Worm (Caenorhabditis elegans) whole organism, late embryonic: ENCODE measurements around the gene Y50D7A.1.

Source experiments
- C38D4.7 ChIP-seq: fragments of 200-800 bp; sonication (Bioruptor generic); optimal IDR thresholded peaks from 2 replicates; lab custom pipeline; 2018; ENCODE audit warnings: mild to moderate bottlenecking, missing genetic modification characterization, moderate library complexity, missing compliant biosample characterization
- ama-1 ChIP-seq: fragments of 150-350 bp; optimal IDR thresholded peaks from 2 replicates; lab custom pipeline; 2014
- fkh-10 ChIP-seq: fragments of 150-350 bp; optimal IDR thresholded peaks from 2 replicates; lab custom pipeline; 2014; ENCODE audit warnings: missing biosample characterization, missing genetic modification reagents, missing genetic modification characterization
- hlh-13 ChIP-seq: fragments of 200-800 bp; sonication (Bioruptor generic); optimal IDR thresholded peaks from 2 replicates; lab custom pipeline; 2018; ENCODE audit warnings: mild to moderate bottlenecking, missing genetic modification characterization, missing compliant biosample characterization
- madf-2 ChIP-seq: sonication (generic microtip); optimal IDR thresholded peaks from 2 replicates; lab custom pipeline; 2017; ENCODE audit warnings: missing genetic modification characterization, missing compliant biosample characterization
- nhr-11 ChIP-seq: fragments of 150-350 bp; optimal IDR thresholded peaks from 2 replicates; lab custom pipeline; 2014; ENCODE audit warnings: missing biosample characterization, missing genetic modification characterization
- nhr-232 ChIP-seq: sonication (generic microtip); optimal IDR thresholded peaks from 2 replicates; lab custom pipeline; 2016; ENCODE audit warnings: missing genetic modification characterization, missing compliant biosample characterization
- npax-4 ChIP-seq: sonication (generic microtip); optimal IDR thresholded peaks from 2 replicates; lab custom pipeline; 2016; ENCODE audit warnings: missing genetic modification characterization, missing compliant biosample characterization
- rnt-1 ChIP-seq: sonication (generic microtip); optimal IDR thresholded peaks from 2 replicates; lab custom pipeline; 2016; ENCODE audit warnings: missing genetic modification characterization, missing compliant biosample characterization
- sox-4 ChIP-seq: sonication (generic microtip); optimal IDR thresholded peaks from 2 replicates; lab custom pipeline; 2017; ENCODE audit warnings: mild to moderate bottlenecking, missing genetic modification characterization, inconsistent platforms, missing compliant biosample characterization
- unc-55 ChIP-seq: sonication (generic microtip); optimal IDR thresholded peaks from 2 replicates; lab custom pipeline; 2017; ENCODE audit warnings: missing biosample characterization, missing genetic modification reagents, missing genetic modification characterization
- unc-86 ChIP-seq: sonication (generic microtip); optimal IDR thresholded peaks from 2 replicates; lab custom pipeline; 2016; ENCODE audit warnings: missing genetic modification characterization, missing compliant biosample characterization

ce11 chrIII:304564-304963 lies 12.1 kb downstream of the Y50D7A.1 start:
- TF ChIP-seq fkh-10 (GFP tag; lab: Kevin White, UChicago) (no peak), ama-1 (lab: Kevin White, UChicago) (no peak), madf-2 (tag; lab: Kevin White, UChicago) (no peak), unc-86 (no peak), C38D4.7 (GFP tag; lab: Kevin White, UChicago) (no peak), rnt-1 (no peak), sox-4 (no peak), npax-4 (tag; lab: Kevin White, UChicago) (no peak), nhr-232 (tag; lab: Kevin White, UChicago) (no peak), hlh-13 (no peak), unc-55 (no peak), nhr-11 (tag; lab: Kevin White, UChicago) (no peak)
